2 fruit fly cellular contexts compared by ENCODE assay signal in genomic region chr2L:585268-585667, dm6.
TF ChIP-seq lines count a peak whose summit lies in the region.

No protein-coding gene starts in this region.

- no peak for TF ChIP-seq CTCF in whole organism, embryonic (GFP tag; optimal IDR thresholded peaks at IDR 0.05; lab: Kevin White, UChicago)

TF ChIP-seq in whole organism, embryonic, 481 proteins besides CTCF, POLR2A, EP300 and RAD21:
- TF ChIP-seq Trl (optimal IDR thresholded peaks at IDR 0.05; lab: Kevin White, UChicago) (peak; percentile 24 to 33), Trl (GFP tag; optimal IDR thresholded peaks at IDR 0.05; lab: Kevin White, UChicago) (no peak), chinmo (GFP tag; IDR thresholded peaks at IDR 0.05; lab: Robert Waterston, UW; ENCODE audit: partially characterized antibody) (no peak), gro (GFP tag; optimal IDR thresholded peaks at IDR 0.05; lab: Kevin White, UChicago) (no peak), Nf-YB (GFP tag; optimal IDR thresholded peaks at IDR 0.05; lab: Kevin White, UChicago) (peak; percentile 95), CG11504 (tag; optimal IDR thresholded peaks at IDR 0.05; lab: Kevin White, UChicago) (no peak), CG7372 (GFP tag; IDR thresholded peaks at IDR 0.05; lab: Robert Waterston, UW) (no peak), CG16815 (GFP tag; optimal IDR thresholded peaks at IDR 0.05; lab: Kevin White, UChicago) (no peak), CG9797 (GFP tag; optimal IDR thresholded peaks at IDR 0.05; lab: Kevin White, UChicago) (no peak), CG13775 (GFP tag; optimal IDR thresholded peaks at IDR 0.05; lab: Kevin White, UChicago) (no peak), Dll (GFP tag; IDR thresholded peaks at IDR 0.05; lab: Robert Waterston, UW; ENCODE audit: partially characterized antibody) (no peak), hkb (optimal IDR thresholded peaks at IDR 0.05; lab: Kevin White, UChicago) (no peak), hkb (GFP tag; IDR thresholded peaks at IDR 0.05; lab: Robert Waterston, UW) (no peak), Nf-YC (tag; optimal IDR thresholded peaks at IDR 0.05; lab: Kevin White, UChicago) (peak; percentile 95), jing (GFP tag; optimal IDR thresholded peaks at IDR 0.05; lab: Kevin White, UChicago) (no peak), seq (GFP tag; IDR thresholded peaks at IDR 0.05; lab: Robert Waterston, UW) (peak; percentile 81), CG12942 (GFP tag; optimal IDR thresholded peaks at IDR 0.05; lab: Kevin White, UChicago) (no peak), ttk (GFP tag; IDR thresholded peaks at IDR 0.05; lab: Robert Waterston, UW) (no peak), CG14050 (GFP tag; IDR thresholded peaks at IDR 0.05; lab: Robert Waterston, UW) (no peak), hth (optimal IDR thresholded peaks at IDR 0.05; lab: Kevin White, UChicago) (no peak), Atf-2 (GFP tag; optimal IDR thresholded peaks at IDR 0.05; lab: Kevin White, UChicago) (no peak), CG2129 (GFP tag; IDR thresholded peaks at IDR 0.05; lab: Robert Waterston, UW; ENCODE audit: partially characterized antibody) (no peak), E2f2 (GFP tag; IDR thresholded peaks at IDR 0.05; lab: Robert Waterston, UW) (no peak), CG13894 (tag; optimal IDR thresholded peaks at IDR 0.05; lab: Kevin White, UChicago) (no peak), crol (GFP tag; IDR thresholded peaks at IDR 0.05; lab: Robert Waterston, UW) (peak; percentile 49)

TF ChIP-seq in whole organism, wandering third instar larva, 38 proteins besides CTCF, POLR2A, EP300 and RAD21:
- TF ChIP-seq Vsx2 (GFP tag; optimal IDR thresholded peaks at IDR 0.05; lab: Kevin White, UChicago; ENCODE audit: partially characterized antibody) (peak; percentile 41), usp (GFP tag; optimal IDR thresholded peaks at IDR 0.05; lab: Kevin White, UChicago) (no peak), brk (GFP tag; optimal IDR thresholded peaks at IDR 0.05; lab: Kevin White, UChicago) (no peak), psq (GFP tag; optimal IDR thresholded peaks at IDR 0.05; lab: Kevin White, UChicago) (no peak), lola (GFP tag; optimal IDR thresholded peaks at IDR 0.05; lab: Kevin White, UChicago) (no peak), OdsH (GFP tag; optimal IDR thresholded peaks at IDR 0.05; lab: Kevin White, UChicago) (no peak)
TF ChIP-seq in whole organism, wandering third instar larva: peak in this region for 1.
